Worm (Caenorhabditis elegans) whole organism, L1 larva: ENCODE measurements around the gene Y41G9A.5.

ENCODE experiments used
- C04F5.9 ChIP-seq: sonication (generic microtip); optimal IDR thresholded peaks from 2 replicates; lab custom pipeline; 2016; ENCODE audit warnings: missing genetic modification characterization, missing compliant biosample characterization
- C16A3.4 ChIP-seq: fragments of 150-350 bp; optimal IDR thresholded peaks from 2 replicates; lab custom pipeline; 2014; ENCODE audit warnings: missing biosample characterization, missing genetic modification characterization
- Y116A8C.19 ChIP-seq: sonication (generic microtip); optimal IDR thresholded peaks from 2 replicates; lab custom pipeline; 2016; ENCODE audit warnings: missing compliant biosample characterization, missing genetic modification characterization, borderline replicate concordance
- ama-1 ChIP-seq: fragments of 150-350 bp; optimal IDR thresholded peaks from 2 replicates; lab custom pipeline; 2014
- ceh-63 ChIP-seq: fragments of 200-800 bp; sonication (Bioruptor generic); optimal IDR thresholded peaks from 2 replicates; lab custom pipeline; 2018; ENCODE audit warnings: mild to moderate bottlenecking, missing genetic modification characterization, missing compliant biosample characterization
- ceh-8 ChIP-seq: fragments of 200-800 bp; sonication (Bioruptor generic); optimal IDR thresholded peaks from 2 replicates; lab custom pipeline; 2018; ENCODE audit warnings: mild to moderate bottlenecking, missing genetic modification characterization, moderate library complexity, missing compliant biosample characterization
- ceh-82 ChIP-seq, 3 experiments: fragments of 150-350 bp in 1 of 3; sonication (generic microtip) in 2 of 3; optimal IDR thresholded peaks; 2 replicates each; lab custom pipeline; 2014 to 2017; ENCODE audit warnings: missing biosample characterization in 3 of 3, missing genetic modification characterization in 3 of 3
- ceh-88 ChIP-seq: fragments of 200-800 bp; sonication (Bioruptor generic); IDR thresholded peaks from 2 replicates; pipeline ENCODE4 v1.3.6; 2022; ENCODE audit warnings: missing genetic modification characterization, missing compliant biosample characterization
- ceh-90 ChIP-seq: sonication (generic microtip); optimal IDR thresholded peaks from 2 replicates; lab custom pipeline; 2016; ENCODE audit warnings: missing genetic modification characterization, missing compliant biosample characterization
- ces-1 ChIP-seq: fragments of 150-350 bp; optimal IDR thresholded peaks from 2 replicates; lab custom pipeline; 2014; ENCODE audit warnings: missing biosample characterization, missing genetic modification reagents, missing genetic modification characterization
- dsc-1 ChIP-seq: sonication (generic microtip); optimal IDR thresholded peaks from 2 replicates; lab custom pipeline; 2016; ENCODE audit warnings: mild to moderate bottlenecking, missing genetic modification characterization, missing compliant biosample characterization
- efl-1 ChIP-seq, 4 experiments: fragments of 150-350 bp; optimal IDR thresholded peaks in 3 of 4; peaks in 1 of 4; 1 replicate in 1 of 4; 2 replicates in 3 of 4; lab custom pipeline; 2014; ENCODE audit warnings: missing biosample characterization in 2 of 4, missing genetic modification characterization in 2 of 4, missing genetic modification reagents in 2 of 4
- efl-3 ChIP-seq: fragments of 200-800 bp; sonication (Bioruptor generic); optimal IDR thresholded peaks from 2 replicates; lab custom pipeline; 2018; ENCODE audit warnings: mild to moderate bottlenecking, missing genetic modification characterization, missing compliant biosample characterization
- elt-2 ChIP-seq: sonication (generic microtip); optimal IDR thresholded peaks from 2 replicates; lab custom pipeline; 2016; ENCODE audit warnings: missing genetic modification characterization, mild to moderate bottlenecking, inconsistent platforms, missing compliant biosample characterization, missing genetic modification reagents
- ets-5 ChIP-seq: fragments of 200-800 bp; sonication (Bioruptor generic); IDR thresholded peaks from 2 replicates; pipeline ENCODE4 v1.3.6; 2022; ENCODE audit warnings: missing genetic modification characterization, missing compliant biosample characterization
- fkh-4 ChIP-seq: sonication (generic microtip); optimal IDR thresholded peaks from 2 replicates; lab custom pipeline; 2016; ENCODE audit warnings: missing compliant biosample characterization, missing genetic modification characterization, borderline replicate concordance
- fkh-8 ChIP-seq: sonication (generic microtip); optimal IDR thresholded peaks from 2 replicates; lab custom pipeline; 2016; ENCODE audit warnings: mild to moderate bottlenecking, missing genetic modification characterization, missing compliant biosample characterization
- fos-1 ChIP-seq: fragments of 150-350 bp; optimal IDR thresholded peaks from 2 replicates; lab custom pipeline; 2014; ENCODE audit warnings: missing biosample characterization, missing genetic modification characterization
- hlh-17 ChIP-seq: fragments of 200-800 bp; sonication (Bioruptor generic); optimal IDR thresholded peaks from 2 replicates; lab custom pipeline; 2018; ENCODE audit warnings: missing genetic modification characterization, mild to moderate bottlenecking, missing compliant biosample characterization, moderate library complexity, borderline replicate concordance
- irx-1 ChIP-seq: sonication (generic microtip); optimal IDR thresholded peaks from 2 replicates; lab custom pipeline; 2016; ENCODE audit warnings: missing genetic modification characterization, missing compliant biosample characterization
- isw-1 ChIP-seq: fragments of 200-800 bp; sonication (Bioruptor generic); IDR thresholded peaks from 2 replicates; pipeline ENCODE4 v1.3.6; 2022; ENCODE audit warnings: missing genetic modification characterization, missing compliant biosample characterization
- jun-1 ChIP-seq: fragments of 150-350 bp; optimal IDR thresholded peaks from 2 replicates; lab custom pipeline; 2014; ENCODE audit warnings: missing biosample characterization, missing genetic modification reagents, missing genetic modification characterization
- lin-15B ChIP-seq: fragments of 150-350 bp; sonication (generic microtip); optimal IDR thresholded peaks from 3 replicates; lab custom pipeline; 2014; ENCODE audit warnings: missing biosample characterization, missing genetic modification characterization
- lin-35 ChIP-seq, 2 experiments: fragments of 150-350 bp; optimal IDR thresholded peaks; 2 replicates each; lab custom pipeline; 2014; ENCODE audit warnings: missing biosample characterization in 2 of 2, missing genetic modification characterization in 2 of 2, missing genetic modification reagents in 2 of 2
- lin-39 ChIP-seq: fragments of 150-350 bp; optimal IDR thresholded peaks from 2 replicates; lab custom pipeline; 2014; ENCODE audit warnings: missing biosample characterization, missing genetic modification reagents, missing genetic modification characterization
- mab-9 ChIP-seq: fragments of 200-800 bp; sonication (Bioruptor generic); IDR thresholded peaks from 2 replicates; pipeline ENCODE4 v1.3.6; 2022; ENCODE audit warnings: missing genetic modification reagents, missing genetic modification characterization, missing compliant biosample characterization
- mef-2 ChIP-seq: fragments of 150-350 bp; optimal IDR thresholded peaks from 2 replicates; lab custom pipeline; 2014; ENCODE audit warnings: missing biosample characterization, missing genetic modification characterization
- mep-1 ChIP-seq: fragments of 150-350 bp; optimal IDR thresholded peaks from 2 replicates; lab custom pipeline; 2014; ENCODE audit warnings: missing biosample characterization, missing genetic modification characterization
- nhr-11 ChIP-seq: fragments of 150-350 bp; optimal IDR thresholded peaks from 2 replicates; lab custom pipeline; 2014; ENCODE audit warnings: missing biosample characterization, missing genetic modification characterization
- nhr-12 ChIP-seq: sonication (generic microtip); optimal IDR thresholded peaks from 2 replicates; lab custom pipeline; 2017; ENCODE audit warnings: missing biosample characterization, missing genetic modification characterization
- nhr-19 ChIP-seq: fragments of 200-800 bp; sonication (Bioruptor generic); conservative IDR thresholded peaks from 2 replicates; pipeline ENCODE4 v1.3.6; 2022; ENCODE audit warnings: missing genetic modification characterization, missing compliant biosample characterization
- nhr-20 ChIP-seq: sonication (generic microtip); optimal IDR thresholded peaks from 2 replicates; lab custom pipeline; 2016; ENCODE audit warnings: mild to moderate bottlenecking, missing genetic modification characterization, missing compliant biosample characterization
- nhr-76 ChIP-seq: sonication (generic microtip); optimal IDR thresholded peaks from 2 replicates; lab custom pipeline; 2017; ENCODE audit warnings: missing biosample characterization, missing genetic modification characterization
- nhr-77 ChIP-seq: fragments of 150-350 bp; optimal IDR thresholded peaks from 2 replicates; lab custom pipeline; 2014; ENCODE audit warnings: missing biosample characterization, missing genetic modification characterization
- nhr-84 ChIP-seq: sonication (generic microtip); optimal IDR thresholded peaks from 2 replicates; lab custom pipeline; 2017; ENCODE audit warnings: missing biosample characterization, missing genetic modification characterization
- pag-3 ChIP-seq: sonication (generic microtip); optimal IDR thresholded peaks from 2 replicates; lab custom pipeline; 2017; ENCODE audit warnings: missing genetic modification characterization, mild to moderate bottlenecking, missing compliant biosample characterization, antibody characterized with exemption, borderline replicate concordance; ENCODE audit not compliant: insufficient read depth
- pax-3 ChIP-seq: fragments of 200-800 bp; sonication (Bioruptor generic); optimal IDR thresholded peaks from 2 replicates; lab custom pipeline; 2018; ENCODE audit warnings: mild to moderate bottlenecking, missing genetic modification characterization, moderate library complexity, missing compliant biosample characterization
- rnt-1 ChIP-seq: sonication (generic microtip); optimal IDR thresholded peaks from 2 replicates; lab custom pipeline; 2016; ENCODE audit warnings: mild to moderate bottlenecking, missing genetic modification characterization, moderate library complexity, missing compliant biosample characterization
- snu-23 ChIP-seq: sonication (generic microtip); optimal IDR thresholded peaks from 2 replicates; lab custom pipeline; 2016; ENCODE audit warnings: missing genetic modification characterization, missing compliant biosample characterization
- sox-4 ChIP-seq: sonication (generic microtip); optimal IDR thresholded peaks from 2 replicates; lab custom pipeline; 2016; ENCODE audit warnings: missing genetic modification characterization, missing compliant biosample characterization
- sptf-1 ChIP-seq: fragments of 150-350 bp; optimal IDR thresholded peaks from 2 replicates; lab custom pipeline; 2014; ENCODE audit warnings: missing biosample characterization, missing genetic modification characterization
- swsn-7 ChIP-seq: sonication (generic microtip); optimal IDR thresholded peaks from 2 replicates; lab custom pipeline; 2016; ENCODE audit warnings: missing genetic modification characterization, missing compliant biosample characterization
- tlp-1 ChIP-seq: fragments of 150-350 bp; optimal IDR thresholded peaks from 2 replicates; lab custom pipeline; 2014; ENCODE audit warnings: missing biosample characterization, missing genetic modification characterization
- unc-130 ChIP-seq: fragments of 150-350 bp; optimal IDR thresholded peaks from 2 replicates; lab custom pipeline; 2017; ENCODE audit warnings: missing biosample characterization, missing genetic modification characterization, inconsistent platforms
- vab-15 ChIP-seq: sonication (generic microtip); optimal IDR thresholded peaks from 2 replicates; lab custom pipeline; 2017; ENCODE audit warnings: missing genotype, mild to moderate bottlenecking, missing genetic modification characterization, missing compliant biosample characterization
- xbp-1 ChIP-seq: sonication (generic microtip); optimal IDR thresholded peaks from 2 replicates; lab custom pipeline; 2016; ENCODE audit warnings: missing genetic modification characterization, missing compliant biosample characterization
- zag-1 ChIP-seq: fragments of 150-350 bp; optimal IDR thresholded peaks from 2 replicates; lab custom pipeline; 2014; ENCODE audit warnings: missing biosample characterization, missing genetic modification characterization
- zip-4 ChIP-seq: fragments of 200-800 bp; sonication (Bioruptor generic); optimal IDR thresholded peaks from 2 replicates; lab custom pipeline; 2018; ENCODE audit warnings: mild to moderate bottlenecking, missing genetic modification characterization, moderate library complexity, missing compliant biosample characterization

Gene Y41G9A.5

DNA sequence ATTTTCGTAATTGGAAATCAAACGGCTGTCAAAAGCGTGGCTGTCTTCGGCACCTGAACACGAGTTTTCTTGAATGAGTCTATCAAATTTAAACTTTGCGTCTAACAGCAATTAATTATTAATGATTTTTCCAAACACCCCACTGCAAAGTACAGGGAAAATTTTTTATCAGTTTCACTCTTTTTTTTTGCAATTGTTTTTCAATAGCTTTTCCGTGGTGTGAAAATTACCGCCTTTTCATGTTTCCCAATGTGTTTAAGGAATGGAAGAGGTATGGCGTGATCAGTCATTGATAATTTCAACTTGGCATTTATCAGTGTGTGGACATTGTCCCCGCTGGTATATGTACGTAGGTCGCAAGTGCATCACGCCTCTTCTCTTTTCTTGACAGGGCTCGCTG is 14.6 kb upstream of the Y41G9A.5 start:
- peak in 1 of 2 experiments; percentile 20 for TF ChIP-seq lin-35 (GFP tag; optimal IDR thresholded peaks at IDR 0.05; lab: Kevin White, UChicago)
- TF ChIP-seq lin-39, result no peak
- TF ChIP-seq xbp-1, result no peak
- TF ChIP-seq nhr-20 (tag; lab: Kevin White, UChicago), result no peak
- TF ChIP-seq elt-2 (tag; lab: Kevin White, UChicago), result peak; percentile 72
- no peak for TF ChIP-seq efl-1 (optimal IDR thresholded peaks at IDR 0.05; lab: Kevin White, UChicago)
- no peak for TF ChIP-seq efl-1 (GFP tag; optimal IDR thresholded peaks at IDR 0.05 in 1 of 2; lab: Kevin White, UChicago)

DNA sequence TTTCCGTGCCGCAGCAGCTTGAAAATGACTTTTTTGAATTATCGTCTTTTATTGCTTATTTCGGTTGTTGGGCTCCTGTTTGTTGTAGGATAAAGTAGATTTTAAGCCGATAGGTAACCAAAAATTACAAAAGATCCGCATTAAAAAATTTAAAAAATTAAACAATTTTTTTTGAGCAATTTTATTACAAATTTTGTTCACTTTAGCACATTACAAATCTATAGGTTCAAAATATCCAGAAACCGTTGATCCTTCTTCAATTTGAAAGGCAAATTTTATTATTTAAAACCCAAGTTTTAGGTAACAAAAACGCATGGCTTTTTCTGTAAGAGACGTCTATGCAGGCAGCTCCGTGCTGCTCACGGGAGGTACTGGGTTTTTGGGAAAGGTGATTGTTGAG is 13.4 kb upstream of the Y41G9A.5 start, which contains the start of gene fard-1:
Gene fard-1, plus strand, starts transcription at position 301 of the 400 bp plus-strand sequence.
- TF ChIP-seq ces-1 (GFP tag; lab: Kevin White, UChicago) (no peak), efl-1 (optimal IDR thresholded peaks at IDR 0.05; lab: Kevin White, UChicago) (no peak), efl-1 (GFP tag; optimal IDR thresholded peaks at IDR 0.05 in 1 of 2; lab: Kevin White, UChicago) (peak in 1 of 2 experiments; percentile 26), jun-1 (tag; lab: Kevin White, UChicago) (no peak), rnt-1 (tag; lab: Kevin White, UChicago) (no peak), ceh-8 (GFP tag; lab: Kevin White, UChicago) (no peak)

ce11 chrX:2939085-2939484 is 7.4 kb upstream of the Y41G9A.5 start:
- peak; percentile 37 for TF ChIP-seq ces-1 (GFP tag; lab: Kevin White, UChicago)
- no peak for TF ChIP-seq nhr-11 (tag; lab: Kevin White, UChicago)
- TF ChIP-seq pag-3 (tag; lab: Kevin White, UChicago), result peak; percentile 7
- no peak for TF ChIP-seq Y116A8C.19 (tag; lab: Kevin White, UChicago)
- no peak for TF ChIP-seq nhr-84
- no peak for TF ChIP-seq isw-1 (GFP tag; lab: Robert Waterston, UW)
- no peak for TF ChIP-seq nhr-19 (GFP tag; lab: Robert Waterston, UW)
- no peak for TF ChIP-seq fkh-4 (tag; lab: Kevin White, UChicago)
- TF ChIP-seq nhr-76 (tag; lab: Kevin White, UChicago), result no peak
- no peak for TF ChIP-seq tlp-1 (tag; lab: Kevin White, UChicago)
- TF ChIP-seq efl-1 (optimal IDR thresholded peaks at IDR 0.05; lab: Kevin White, UChicago), result no peak
- TF ChIP-seq efl-1 (GFP tag; optimal IDR thresholded peaks at IDR 0.05 in 1 of 2; lab: Kevin White, UChicago), result no peak
- TF ChIP-seq ets-5, result no peak
- TF ChIP-seq unc-130 (tag; lab: Kevin White, UChicago), result no peak
- no peak for TF ChIP-seq vab-15 (tag; lab: Kevin White, UChicago)
- TF ChIP-seq mab-9 (GFP tag; lab: Robert Waterston, UW), result no peak
- TF ChIP-seq ceh-63 (GFP tag; lab: Kevin White, UChicago), result no peak
- no peak for TF ChIP-seq ama-1 (lab: Kevin White, UChicago)
- TF ChIP-seq efl-3 (GFP tag; lab: Kevin White, UChicago), result no peak
- no peak for TF ChIP-seq fkh-8
- TF ChIP-seq snu-23 (GFP tag; lab: Kevin White, UChicago), result peak; percentile 8
- no peak for TF ChIP-seq hlh-17 (GFP tag; lab: Kevin White, UChicago)
- TF ChIP-seq C04F5.9 (tag; lab: Kevin White, UChicago), result no peak
- TF ChIP-seq lin-35 (GFP tag; optimal IDR thresholded peaks at IDR 0.05; lab: Kevin White, UChicago), result no peak
- no peak for TF ChIP-seq fos-1 (tag; lab: Kevin White, UChicago)
- TF ChIP-seq lin-15B (tag; lab: Kevin White, UChicago), result no peak
- no peak for TF ChIP-seq nhr-77 (tag; lab: Kevin White, UChicago)
- TF ChIP-seq ceh-82 (tag; optimal IDR thresholded peaks at IDR 0.05; lab: Kevin White, UChicago), result peak in 1 of 3 experiments; percentile 36
- no peak for TF ChIP-seq ceh-90 (tag; lab: Kevin White, UChicago)
- no peak for TF ChIP-seq nhr-12 (tag; lab: Kevin White, UChicago)
- no peak for TF ChIP-seq swsn-7 (tag; lab: Kevin White, UChicago)
- no peak for TF ChIP-seq mep-1
- TF ChIP-seq dsc-1 (tag; lab: Kevin White, UChicago), result peak; percentile 31
- no peak for TF ChIP-seq ceh-88 (GFP tag; lab: Robert Waterston, UW)
- no peak for TF ChIP-seq nhr-20 (tag; lab: Kevin White, UChicago)
- TF ChIP-seq elt-2 (tag; lab: Kevin White, UChicago), result no peak
- no peak for TF ChIP-seq xbp-1
- TF ChIP-seq mef-2, result no peak
- TF ChIP-seq sox-4 (tag; lab: Kevin White, UChicago), result no peak
- TF ChIP-seq zip-4 (GFP tag; lab: Kevin White, UChicago), result no peak
- TF ChIP-seq zag-1 (tag; lab: Kevin White, UChicago), result no peak
- no peak for TF ChIP-seq irx-1
- TF ChIP-seq sptf-1 (tag; lab: Kevin White, UChicago), result no peak
- TF ChIP-seq C16A3.4, result no peak
- TF ChIP-seq pax-3 (tag; lab: Kevin White, UChicago), result no peak
